Fruit fly (Drosophila melanogaster) whole organism, embryonic: ENCODE results near the gene PolD2.
A peak's percentile ranks its signal among the peaks of the same experiment; 100 is the strongest.

Source experiments
- ATbp ChIP-seq: fragments of 200-800 bp; sonication (Bioruptor generic); optimal IDR thresholded peaks from 2 replicates; lab custom pipeline; 2017; ENCODE audit warnings: missing biosample characterization, mild to moderate bottlenecking, missing genetic modification characterization, missing genetic modification reagents
- Atf6 ChIP-seq: fragments of 200-800 bp; sonication (Bioruptor generic); IDR thresholded peaks from 2 replicates; pipeline ENCODE4 v1.3.6; 2022; ENCODE audit warnings: missing biosample characterization, missing genetic modification characterization
- B-H2 ChIP-seq: fragments of 200-800 bp; sonication (Bioruptor generic); optimal IDR thresholded peaks from 2 replicates; lab custom pipeline; 2018; ENCODE audit warnings: missing biosample characterization, mild to moderate bottlenecking, missing genetic modification characterization
- CG10274 ChIP-seq: fragments of 200-800 bp; sonication (Bioruptor generic); optimal IDR thresholded peaks from 3 replicates; lab custom pipeline; 2017; ENCODE audit warnings: missing biosample characterization, mild to moderate bottlenecking, missing genetic modification characterization
- CG11696 ChIP-seq: fragments of 200-800 bp; sonication (Bioruptor generic); IDR thresholded peaks from 2 replicates; pipeline ENCODE4 v1.3.6; 2022; ENCODE audit warnings: missing biosample characterization, missing genetic modification characterization
- CG1233 ChIP-seq: fragments of 200-800 bp; sonication (Bioruptor generic); optimal IDR thresholded peaks from 4 replicates; lab custom pipeline; 2018; ENCODE audit warnings: missing biosample characterization, mild to moderate bottlenecking, missing genetic modification characterization
- CG12769 ChIP-seq: fragments of 200-800 bp; sonication (Bioruptor generic); optimal IDR thresholded peaks from 2 replicates; lab custom pipeline; 2019; ENCODE audit warnings: missing biosample characterization, mild to moderate bottlenecking, missing genetic modification characterization, moderate library complexity
- CG13287 ChIP-seq: fragments of 200-800 bp; sonication (Bioruptor generic); IDR thresholded peaks from 2 replicates; pipeline ENCODE4 v1.3.6; 2022; ENCODE audit warnings: missing biosample characterization, missing genetic modification characterization; ENCODE audit not compliant: partially characterized antibody
- CG14965 ChIP-seq: fragments of 200-800 bp; sonication (Bioruptor generic); optimal IDR thresholded peaks from 2 replicates; lab custom pipeline; 2016; ENCODE audit warnings: missing biosample characterization, missing genetic modification characterization, borderline replicate concordance
- CG17361 ChIP-seq: fragments of 200-800 bp; sonication (Bioruptor generic); IDR thresholded peaks from 3 replicates; pipeline ENCODE4 v1.3.6; 2022; ENCODE audit warnings: missing biosample characterization, missing genetic modification characterization
- CG17385 ChIP-seq: fragments of 200-800 bp; sonication (Bioruptor generic); optimal IDR thresholded peaks from 3 replicates; lab custom pipeline; 2018; ENCODE audit warnings: missing biosample characterization, mild to moderate bottlenecking, missing genetic modification characterization
- CG18619 ChIP-seq: fragments of 200-800 bp; sonication (Bioruptor generic); optimal IDR thresholded peaks from 3 replicates; lab custom pipeline; 2017; ENCODE audit warnings: missing biosample characterization, mild to moderate bottlenecking, missing genetic modification characterization
- CG6175 ChIP-seq: fragments of 200-800 bp; sonication (Bioruptor generic); IDR thresholded peaks from 3 replicates; pipeline ENCODE4 v1.3.6; 2022; ENCODE audit warnings: missing biosample characterization, missing genetic modification characterization
- CG6272 ChIP-seq: fragments of 200-800 bp; sonication (Bioruptor generic); IDR thresholded peaks from 2 replicates; pipeline ENCODE4 v1.3.6; 2022; ENCODE audit warnings: missing biosample characterization, missing genetic modification characterization
- CG7271 ChIP-seq: fragments of 200-800 bp; sonication (Bioruptor generic); optimal IDR thresholded peaks from 2 replicates; lab custom pipeline; 2018; ENCODE audit warnings: missing biosample characterization, mild to moderate bottlenecking, missing genetic modification characterization, moderate library complexity
- CG7786 ChIP-seq: fragments of 200-800 bp; sonication (Bioruptor generic); optimal IDR thresholded peaks from 2 replicates; lab custom pipeline; 2016; ENCODE audit warnings: missing biosample characterization, missing genetic modification characterization
- CG7928 ChIP-seq: fragments of 200-800 bp; sonication (Bioruptor generic); optimal IDR thresholded peaks from 2 replicates; lab custom pipeline; 2017; ENCODE audit warnings: missing biosample characterization, mild to moderate bottlenecking, missing genetic modification characterization
- CG7987 ChIP-seq: fragments of 200-800 bp; sonication (Bioruptor generic); optimal IDR thresholded peaks from 2 replicates; lab custom pipeline; 2018; ENCODE audit warnings: missing biosample characterization, mild to moderate bottlenecking, missing genetic modification characterization, moderate library complexity
- CG8924 ChIP-seq: fragments of 200-800 bp; optimal IDR thresholded peaks from 3 replicates; lab custom pipeline; 2019; ENCODE audit warnings: missing biosample characterization, mild to moderate bottlenecking, missing genetic modification characterization, moderate library complexity
- Deaf1 ChIP-seq: fragments of 200-800 bp; optimal IDR thresholded peaks from 3 replicates; lab custom pipeline; 2019; ENCODE audit warnings: missing biosample characterization, mild to moderate bottlenecking, missing genetic modification characterization, moderate library complexity
- Dip3 ChIP-seq: fragments of 200-800 bp; sonication (Bioruptor generic); optimal IDR thresholded peaks from 3 replicates; lab custom pipeline; 2016; ENCODE audit warnings: missing biosample characterization, missing genetic modification characterization
- HmgZ ChIP-seq: fragments of 200-800 bp; sonication (Bioruptor generic); optimal IDR thresholded peaks from 2 replicates; lab custom pipeline; 2018; ENCODE audit warnings: missing biosample characterization, mild to moderate bottlenecking, missing genetic modification characterization
- Hr39 ChIP-seq: fragments of >200 bp; optimal IDR thresholded peaks from 2 replicates; lab custom pipeline; 2017
- Hr78 ChIP-seq, 2 experiments: fragments of 200-800 bp in 1 of 2; fragments of >200 bp in 1 of 2; sonication (Bioruptor generic) in 1 of 2; optimal IDR thresholded peaks; 2 replicates each; lab custom pipeline; 2017 to 2019; ENCODE audit warnings: missing biosample characterization in 2 of 2, missing genetic modification characterization in 2 of 2, mild to moderate bottlenecking in 1 of 2, moderate library complexity in 1 of 2
- Kr ChIP-seq: fragments of 200-800 bp; sonication (Bioruptor generic); optimal IDR thresholded peaks from 2 replicates; lab custom pipeline; 2017; ENCODE audit warnings: missing biosample characterization, mild to moderate bottlenecking, missing genetic modification characterization
- Lpt ChIP-seq: fragments of >200 bp; optimal IDR thresholded peaks from 2 replicates; lab custom pipeline; 2018; ENCODE audit warnings: missing biosample characterization, missing genetic modification characterization
- Mad ChIP-seq: fragments of 200-800 bp; sonication (Bioruptor generic); optimal IDR thresholded peaks from 2 replicates; lab custom pipeline; 2016; ENCODE audit warnings: missing biosample characterization, missing genetic modification characterization
- Mes4 ChIP-seq: fragments of 200-800 bp; sonication (Bioruptor generic); optimal IDR thresholded peaks from 2 replicates; lab custom pipeline; 2016; ENCODE audit warnings: missing biosample characterization, missing genetic modification characterization
- Myb ChIP-seq: fragments of 200-800 bp; sonication (Bioruptor generic); optimal IDR thresholded peaks from 2 replicates; lab custom pipeline; 2016; ENCODE audit warnings: missing biosample characterization, missing genetic modification characterization
- Scr ChIP-seq: fragments of 200-800 bp; sonication (Bioruptor generic); IDR thresholded peaks from 2 replicates; pipeline ENCODE4 v1.3.6; 2022; ENCODE audit warnings: missing biosample characterization, missing genetic modification characterization; ENCODE audit not compliant: partially characterized antibody
- Side ChIP-seq: fragments of 200-800 bp; sonication (Bioruptor generic); optimal IDR thresholded peaks from 2 replicates; lab custom pipeline; 2016; ENCODE audit warnings: missing biosample characterization, missing genetic modification characterization
- Sox100B ChIP-seq: fragments of 200-800 bp; sonication (Bioruptor generic); optimal IDR thresholded peaks from 3 replicates; lab custom pipeline; 2018; ENCODE audit warnings: missing biosample characterization, mild to moderate bottlenecking, missing genetic modification characterization
- Spps ChIP-seq: fragments of 200-800 bp; sonication (Bioruptor generic); optimal IDR thresholded peaks from 2 replicates; lab custom pipeline; 2018; ENCODE audit warnings: missing biosample characterization, mild to moderate bottlenecking, missing genetic modification characterization
- Sry-δ ChIP-seq: fragments of 200-800 bp; sonication (Bioruptor generic); optimal IDR thresholded peaks from 2 replicates; lab custom pipeline; 2016; ENCODE audit warnings: missing biosample characterization, missing genetic modification characterization
- Ssrp ChIP-seq: fragments of 200-800 bp; sonication (Bioruptor generic); optimal IDR thresholded peaks from 2 replicates; lab custom pipeline; 2018; ENCODE audit warnings: missing biosample characterization, mild to moderate bottlenecking, missing genetic modification characterization, moderate library complexity
- Stat92E ChIP-seq, 3 experiments: fragments of >200 bp in 2 of 3; fragments of 200-800 bp in 1 of 3; sonication (Bioruptor generic) in 1 of 3; optimal IDR thresholded peaks; 2 replicates each; lab custom pipeline; 2017 to 2019; ENCODE audit warnings: missing biosample characterization in 3 of 3, missing genetic modification characterization in 3 of 3, mild to moderate bottlenecking in 1 of 3, moderate library complexity in 1 of 3
- aop ChIP-seq: fragments of 200-800 bp; sonication (Bioruptor generic); IDR thresholded peaks from 2 replicates; pipeline ENCODE4 v1.3.6; 2022; ENCODE audit warnings: missing biosample characterization, missing genetic modification characterization
- ap ChIP-seq: fragments of 200-800 bp; sonication (Bioruptor generic); IDR thresholded peaks from 2 replicates; pipeline ENCODE4 v1.3.6; 2022; ENCODE audit warnings: missing biosample characterization, missing genetic modification characterization
- cad ChIP-seq: fragments of >200 bp; optimal IDR thresholded peaks from 2 replicates; lab custom pipeline; 2017; ENCODE audit warnings: missing biosample characterization, missing genetic modification characterization
- esg ChIP-seq: fragments of 200-800 bp; sonication (Bioruptor generic); conservative IDR thresholded peaks from 2 replicates; pipeline ENCODE4 v1.3.6; 2022; ENCODE audit warnings: missing biosample characterization, missing genetic modification characterization
- gcm2 ChIP-seq: fragments of 200-800 bp; sonication (Bioruptor generic); optimal IDR thresholded peaks from 2 replicates; lab custom pipeline; 2016; ENCODE audit warnings: missing biosample characterization, missing genetic modification characterization
- hbn ChIP-seq: fragments of 200-800 bp; sonication (Bioruptor generic); IDR thresholded peaks from 2 replicates; pipeline ENCODE4 v1.3.6; 2022; ENCODE audit warnings: missing biosample characterization, missing genetic modification characterization; ENCODE audit not compliant: partially characterized antibody
- jigr1 ChIP-seq: fragments of 200-800 bp; sonication (Bioruptor generic); IDR thresholded peaks from 3 replicates; pipeline ENCODE4 v1.3.6; 2022; ENCODE audit warnings: missing biosample characterization, missing genetic modification characterization
- lilli ChIP-seq: fragments of 200-800 bp; sonication (Bioruptor generic); optimal IDR thresholded peaks from 3 replicates; lab custom pipeline; 2016; ENCODE audit warnings: missing biosample characterization, missing genetic modification characterization
- luna ChIP-seq: fragments of 200-800 bp; sonication (Bioruptor generic); optimal IDR thresholded peaks from 2 replicates; lab custom pipeline; 2016; ENCODE audit warnings: missing biosample characterization, missing genetic modification characterization
- nom ChIP-seq: fragments of 200-800 bp; sonication (Bioruptor generic); optimal IDR thresholded peaks from 2 replicates; lab custom pipeline; 2017; ENCODE audit warnings: missing biosample characterization, missing genetic modification characterization, mild to moderate bottlenecking, moderate library complexity, missing genetic modification reagents
- odd ChIP-seq: fragments of 200-800 bp; sonication (Bioruptor generic); optimal IDR thresholded peaks from 2 replicates; lab custom pipeline; 2017; ENCODE audit warnings: missing biosample characterization, mild to moderate bottlenecking, missing genetic modification characterization
- org-1 ChIP-seq: fragments of 200-800 bp; sonication (Bioruptor generic); optimal IDR thresholded peaks from 2 replicates; lab custom pipeline; 2017; ENCODE audit warnings: missing biosample characterization, missing genetic modification characterization
- pb ChIP-seq: fragments of 200-800 bp; sonication (Bioruptor generic); optimal IDR thresholded peaks from 3 replicates; lab custom pipeline; 2016; ENCODE audit warnings: missing biosample characterization, missing genetic modification characterization
- shn ChIP-seq: fragments of 200-800 bp; sonication (Bioruptor generic); optimal IDR thresholded peaks from 3 replicates; lab custom pipeline; 2016; ENCODE audit warnings: missing biosample characterization, missing genetic modification characterization
- toy ChIP-seq: fragments of 200-800 bp; sonication (Bioruptor generic); IDR thresholded peaks from 2 replicates; pipeline ENCODE4 v1.3.6; 2022; ENCODE audit warnings: missing biosample characterization, missing genetic modification characterization

The PolD2 gene

dm6 chr3L:1808631-1809030 lies 33.2 kb downstream of the PolD2 start (continued):
- TF ChIP-seq ap (GFP tag; lab: Robert Waterston, UW) (peak; percentile 83), odd (GFP tag; lab: Kevin White, UChicago) (no peak), Ssrp (tag; lab: Kevin White, UChicago) (peak; percentile 78), pb (GFP tag; lab: Kevin White, UChicago) (peak; percentile 85), aop (GFP tag; lab: Robert Waterston, UW) (0 out of 2 replicates have a peak, but pooled peaks have one; percentile 61), gcm2 (GFP tag; lab: Kevin White, UChicago) (peak; percentile 84), hbn (no peak), CG13287 (GFP tag; lab: Robert Waterston, UW) (no peak), Sry-δ (peak; percentile 57), Scr (no peak), CG17385 (peak; percentile 87), CG14965 (GFP tag; lab: Kevin White, UChicago) (peak; percentile 44), nom (GFP tag; lab: Kevin White, UChicago) (peak; percentile 66), CG8924 (tag; lab: Kevin White, UChicago) (peak; percentile 90), CG11696 (GFP tag; lab: Robert Waterston, UW) (peak; percentile 85), ATbp (peak; percentile 83), jigr1 (GFP tag; lab: Robert Waterston, UW) (peak; percentile 68; the same call in 2 of the 3 replicates), HmgZ (peak; percentile 87), org-1 (GFP tag; lab: Kevin White, UChicago) (peak; percentile 84), CG10274 (GFP tag; lab: Kevin White, UChicago) (peak; percentile 60), CG7987 (GFP tag; lab: Kevin White, UChicago) (peak; percentile 81), Hr78 (GFP tag; optimal IDR thresholded peaks at IDR 0.05; lab: Kevin White, UChicago) (no peak), cad (GFP tag; lab: Kevin White, UChicago) (no peak), lilli (GFP tag; lab: Kevin White, UChicago) (peak; percentile 92), Dip3 (peak; percentile 79), CG18619 (GFP tag; lab: Kevin White, UChicago) (peak; percentile 82), Deaf1 (peak; percentile 65), Hr39 (no peak), shn (peak; percentile 80), Lpt (GFP tag; lab: Kevin White, UChicago) (no peak), CG7928 (GFP tag; lab: Kevin White, UChicago) (peak; percentile 49), CG6175 (GFP tag; lab: Robert Waterston, UW) (peak; percentile 86), CG7271 (no peak), CG17361 (GFP tag; lab: Robert Waterston, UW) (peak; percentile 82), toy (peak; percentile 79), Spps (tag; lab: Kevin White, UChicago) (peak; percentile 59), B-H2 (no peak), Kr (GFP tag; lab: Kevin White, UChicago) (no peak), CG1233 (GFP tag; lab: Kevin White, UChicago) (peak; percentile 84), Stat92E (GFP tag; optimal IDR thresholded peaks at IDR 0.05; lab: Kevin White, UChicago) (no peak), Mes4 (peak; percentile 81), Atf6 (peak; percentile 95), esg (GFP tag; lab: Robert Waterston, UW) (peak; percentile 94), Side (peak; percentile 88), CG12769 (peak; percentile 98), luna (GFP tag; lab: Kevin White, UChicago) (peak; percentile 41), Sox100B (GFP tag; lab: Kevin White, UChicago) (no peak), CG6272 (GFP tag; lab: Robert Waterston, UW) (peak; percentile 89), Myb (GFP tag; lab: Kevin White, UChicago) (peak; percentile 70), Mad (GFP tag; lab: Kevin White, UChicago) (peak; percentile 76), CG7786 (peak; percentile 85)
